Worm (Caenorhabditis elegans): ENCODE measurements around the gene K09G1.1.

DNA sequence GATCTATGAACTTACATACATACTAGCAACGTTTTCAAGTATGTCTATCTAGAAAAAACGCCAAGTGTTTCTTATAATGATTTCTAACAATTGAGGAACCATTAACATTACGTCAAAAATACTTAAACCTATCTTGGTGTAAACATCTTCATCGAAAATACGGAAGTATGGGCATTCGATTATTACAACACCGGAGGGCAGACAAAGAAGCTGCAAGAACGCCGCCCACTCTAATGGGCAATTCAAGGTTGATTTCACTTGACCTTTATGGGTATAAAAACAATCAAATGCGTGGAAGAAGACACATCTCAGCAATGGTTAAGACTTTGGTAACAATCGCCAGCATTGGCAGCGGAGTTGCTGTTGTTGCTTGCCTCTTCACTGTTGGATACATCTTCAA, 46.3 kb downstream of the K09G1.1 start, which contains the start of gene col-146:
- TF ChIP-seq nhr-237 (tag; optimal IDR thresholded peaks at IDR 0.05) (no peak), egl-27 (tag; optimal IDR thresholded peaks at IDR 0.05) (no peak), crh-2 (tag; optimal IDR thresholded peaks at IDR 0.05) (no peak), nhr-10 (tag; optimal IDR thresholded peaks at IDR 0.05) (no peak)

All from whole organism, L2 larva.